Fruit fly (Drosophila melanogaster) whole organism, embryonic: ENCODE measurements around the gene Chchd2.

Experiments
- B-H1 ChIP-seq: fragments of 200-800 bp; sonication (Bioruptor generic); IDR thresholded peaks from 3 replicates; pipeline ENCODE4 v1.3.6; 2022; ENCODE audit warnings: missing biosample characterization, missing genetic modification characterization
- CG3281 ChIP-seq: fragments of 200-800 bp; sonication (Bioruptor generic); optimal IDR thresholded peaks from 3 replicates; lab custom pipeline; 2017; ENCODE audit warnings: missing biosample characterization, mild to moderate bottlenecking, missing genetic modification characterization
- Dfd ChIP-seq, 2 experiments: fragments of >200 bp; optimal IDR thresholded peaks; 2 replicates each; lab custom pipeline; 2017; ENCODE audit warnings: missing biosample characterization in 2 of 2, missing genetic modification characterization in 2 of 2
- gce ChIP-seq: fragments of 200-800 bp; sonication (Bioruptor generic); IDR thresholded peaks from 3 replicates; pipeline ENCODE4 v1.3.6; 2022; ENCODE audit warnings: missing biosample characterization, missing genetic modification characterization
- sd ChIP-seq: fragments of 200-800 bp; sonication (Bioruptor generic); optimal IDR thresholded peaks from 3 replicates; lab custom pipeline; 2018; ENCODE audit warnings: missing biosample characterization, mild to moderate bottlenecking, missing genetic modification characterization, moderate library complexity

DNA sequence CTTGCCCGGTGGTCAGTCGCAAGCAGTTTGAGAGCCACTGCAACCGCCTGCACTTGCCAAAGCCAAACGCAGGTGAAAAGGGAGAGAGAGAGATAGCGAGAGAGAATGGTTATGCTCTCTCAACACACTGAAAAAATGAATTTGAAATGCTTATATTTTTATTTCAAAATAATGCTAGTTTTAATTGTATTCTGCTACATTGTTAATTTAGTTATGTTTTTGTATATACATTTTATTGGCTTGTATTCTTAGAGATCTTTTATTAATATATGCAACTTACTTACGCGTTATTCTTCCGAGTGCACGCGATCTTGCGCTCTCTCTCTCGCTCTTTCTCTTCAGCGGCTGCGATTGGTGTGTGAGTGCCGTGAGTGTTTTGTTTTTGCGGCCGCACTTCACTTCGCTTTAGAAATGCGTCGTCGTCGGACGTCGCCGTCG, 29.7 kb downstream of the Chchd2 start:
- TF ChIP-seq B-H1 (GFP tag; lab: Robert Waterston, UW): peak; percentile 98
- peak; percentile 99 for TF ChIP-seq gce (GFP tag; lab: Robert Waterston, UW)
- TF ChIP-seq sd (tag; lab: Kevin White, UChicago): no peak
- peak; percentile 94 for TF ChIP-seq CG3281 (GFP tag; lab: Kevin White, UChicago)
- TF ChIP-seq Dfd (GFP tag; optimal IDR thresholded peaks at IDR 0.05; lab: Kevin White, UChicago): no peak
